3 worm cellular contexts compared by ENCODE assay signal in genomic region chrV:9321185-9321584, ce11.
TF ChIP-seq lines count a peak whose summit lies in the region.

F44A2.7 (plus strand) TSS chrV:9321485.

TF ChIP-seq in whole organism, L3 larva, 47 proteins besides CTCF, POLR2A, EP300 and RAD21:
- TF ChIP-seq sea-2 (GFP tag; optimal IDR thresholded peaks at IDR 0.05; lab: Kevin White, UChicago) (no peak), ceh-82 (tag; optimal IDR thresholded peaks at IDR 0.05; lab: Kevin White, UChicago) (no peak), egl-27 (tag; optimal IDR thresholded peaks at IDR 0.05; lab: Kevin White, UChicago) (no peak), elt-2 (tag; optimal IDR thresholded peaks at IDR 0.05; lab: Kevin White, UChicago) (peak; percentile 13), elt-3 (tag; optimal IDR thresholded peaks at IDR 0.05; lab: Kevin White, UChicago) (no peak), nhr-237 (tag; optimal IDR thresholded peaks at IDR 0.05; lab: Kevin White, UChicago) (no peak), fos-1 (tag; optimal IDR thresholded peaks at IDR 0.05; lab: Kevin White, UChicago) (no peak), tbx-2 (tag; optimal IDR thresholded peaks at IDR 0.05; lab: Kevin White, UChicago) (no peak)

TF ChIP-seq in whole organism, L4 larva, 104 proteins besides CTCF, POLR2A, EP300 and RAD21:
- TF ChIP-seq aly-2 (tag; optimal IDR thresholded peaks at IDR 0.05; lab: Kevin White, UChicago) (no peak), dmd-6 (GFP tag; IDR thresholded peaks at IDR 0.05; lab: Robert Waterston, UW) (0 out of 2 replicates have a peak, but pooled peaks have one; percentile 21)

TF ChIP-seq in whole organism, young adult, 124 proteins besides CTCF, POLR2A, EP300 and RAD21:
- TF ChIP-seq nhr-80 (tag; optimal IDR thresholded peaks at IDR 0.05; lab: Kevin White, UChicago) (peak; percentile 33), aptf-2 (GFP tag; conservative IDR thresholded peaks at IDR 0.05; lab: Robert Waterston, UW) (no peak)
